Fruit fly (Drosophila melanogaster) whole organism, embryonic: ENCODE measurements around the gene UGP.

Experiments used
- B-H2 ChIP-seq: fragments of 200-800 bp; sonication (Bioruptor generic); optimal IDR thresholded peaks from 2 replicates; lab custom pipeline; 2018; ENCODE audit warnings: missing biosample characterization, mild to moderate bottlenecking, missing genetic modification characterization
- CG10209 ChIP-seq: fragments of 200-800 bp; sonication (Bioruptor generic); optimal IDR thresholded peaks from 3 replicates; lab custom pipeline; 2017; ENCODE audit warnings: missing biosample characterization, mild to moderate bottlenecking, missing genetic modification characterization, missing genetic modification reagents
- CG10267 ChIP-seq: fragments of 200-800 bp; sonication (Bioruptor generic); optimal IDR thresholded peaks from 2 replicates; lab custom pipeline; 2018; ENCODE audit warnings: missing biosample characterization, mild to moderate bottlenecking, missing genetic modification characterization, moderate library complexity
- CG10366 ChIP-seq: fragments of 200-800 bp; sonication (Bioruptor generic); IDR thresholded peaks from 2 replicates; pipeline ENCODE4 v1.3.6; 2022; ENCODE audit warnings: missing biosample characterization, missing genetic modification characterization
- CG12219 ChIP-seq: fragments of 200-800 bp; sonication (Bioruptor generic); optimal IDR thresholded peaks from 3 replicates; lab custom pipeline; 2018; ENCODE audit warnings: missing biosample characterization, mild to moderate bottlenecking, missing genetic modification characterization
- CG12942 ChIP-seq: fragments of 200-800 bp; sonication (Bioruptor generic); optimal IDR thresholded peaks from 3 replicates; lab custom pipeline; 2016; ENCODE audit warnings: missing biosample characterization, missing genetic modification characterization
- CG13296 ChIP-seq: fragments of 200-800 bp; sonication (Bioruptor generic); optimal IDR thresholded peaks from 3 replicates; lab custom pipeline; 2018; ENCODE audit warnings: missing biosample characterization, mild to moderate bottlenecking, missing genetic modification characterization
- CG13894 ChIP-seq: fragments of 200-800 bp; sonication (Bioruptor generic); optimal IDR thresholded peaks from 3 replicates; lab custom pipeline; 2018; ENCODE audit warnings: missing biosample characterization, mild to moderate bottlenecking, missing genetic modification characterization, moderate library complexity
- CG17361 ChIP-seq: fragments of 200-800 bp; sonication (Bioruptor generic); IDR thresholded peaks from 3 replicates; pipeline ENCODE4 v1.3.6; 2022; ENCODE audit warnings: missing biosample characterization, missing genetic modification characterization
- CG18262 ChIP-seq: fragments of 200-800 bp; optimal IDR thresholded peaks from 3 replicates; lab custom pipeline; 2019; ENCODE audit warnings: missing biosample characterization, mild to moderate bottlenecking, missing genetic modification characterization, moderate library complexity
- CG2202 ChIP-seq: fragments of 200-800 bp; sonication (Bioruptor generic); optimal IDR thresholded peaks from 2 replicates; lab custom pipeline; 2018; ENCODE audit warnings: missing biosample characterization, mild to moderate bottlenecking, missing genetic modification characterization
- CG34376 ChIP-seq: fragments of 200-800 bp; sonication (Bioruptor generic); optimal IDR thresholded peaks from 2 replicates; lab custom pipeline; 2018; ENCODE audit warnings: missing biosample characterization, mild to moderate bottlenecking, missing genetic modification characterization
- CG34422 ChIP-seq: fragments of 200-800 bp; sonication (Bioruptor generic); IDR thresholded peaks from 3 replicates; pipeline ENCODE4 v1.3.6; 2022; ENCODE audit warnings: missing biosample characterization, missing genetic modification characterization
- CG4360 ChIP-seq: fragments of 200-800 bp; sonication (Bioruptor generic); IDR thresholded peaks from 2 replicates; pipeline ENCODE4 v1.3.6; 2022; ENCODE audit warnings: missing biosample characterization, missing genetic modification characterization
- CG4424 ChIP-seq: fragments of 200-800 bp; sonication (Bioruptor generic); optimal IDR thresholded peaks from 3 replicates; lab custom pipeline; 2016; ENCODE audit warnings: missing biosample characterization, missing genetic modification characterization
- CG4617 ChIP-seq: fragments of 200-800 bp; sonication (Bioruptor generic); optimal IDR thresholded peaks from 3 replicates; lab custom pipeline; 2016; ENCODE audit warnings: missing biosample characterization, missing genetic modification characterization, borderline replicate concordance
- CG7786 ChIP-seq: fragments of 200-800 bp; sonication (Bioruptor generic); optimal IDR thresholded peaks from 2 replicates; lab custom pipeline; 2016; ENCODE audit warnings: missing biosample characterization, missing genetic modification characterization
- CG8924 ChIP-seq: fragments of 200-800 bp; optimal IDR thresholded peaks from 3 replicates; lab custom pipeline; 2019; ENCODE audit warnings: missing biosample characterization, mild to moderate bottlenecking, missing genetic modification characterization, moderate library complexity
- CG9876 ChIP-seq: fragments of 200-800 bp; sonication (Bioruptor generic); optimal IDR thresholded peaks from 2 replicates; lab custom pipeline; 2016; ENCODE audit warnings: missing biosample characterization, missing genetic modification characterization
- Drgx ChIP-seq: fragments of 200-800 bp; sonication (Bioruptor generic); IDR thresholded peaks from 2 replicates; pipeline ENCODE4 v1.3.6; 2022; ENCODE audit warnings: missing biosample characterization, missing genetic modification characterization
- Eip74EF ChIP-seq, 2 experiments: fragments of 200-800 bp in 1 of 2; fragments of >200 bp in 1 of 2; sonication (Bioruptor generic) in 1 of 2; optimal IDR thresholded peaks; 2 replicates each; lab custom pipeline; 2017 to 2019; ENCODE audit warnings: missing biosample characterization in 2 of 2, missing genetic modification characterization in 2 of 2, mild to moderate bottlenecking in 1 of 2, moderate library complexity in 1 of 2
- Meics ChIP-seq: fragments of 200-800 bp; sonication (Bioruptor generic); optimal IDR thresholded peaks from 2 replicates; lab custom pipeline; 2017; ENCODE audit warnings: missing biosample characterization, mild to moderate bottlenecking, missing genetic modification characterization
- Myb ChIP-seq: fragments of 200-800 bp; sonication (Bioruptor generic); optimal IDR thresholded peaks from 2 replicates; lab custom pipeline; 2016; ENCODE audit warnings: missing biosample characterization, missing genetic modification characterization
- Oli ChIP-seq: fragments of 200-800 bp; sonication (Bioruptor generic); optimal IDR thresholded peaks from 2 replicates; lab custom pipeline; 2018; ENCODE audit warnings: missing biosample characterization, mild to moderate bottlenecking, missing genetic modification characterization, moderate library complexity
- Six4 ChIP-seq: fragments of 200-800 bp; sonication (Bioruptor generic); optimal IDR thresholded peaks from 2 replicates; lab custom pipeline; 2016; ENCODE audit warnings: missing biosample characterization, missing genetic modification characterization
- Trl ChIP-seq, 3 experiments: fragments of >200 bp in 2 of 3; fragments of 200-800 bp in 1 of 3; sonication (Bioruptor generic) in 1 of 3; optimal IDR thresholded peaks; 2 replicates in 1 of 3; 3 replicates in 2 of 3; lab custom pipeline; 2016 to 2017; ENCODE audit warnings: missing biosample characterization in 1 of 3, missing genetic modification characterization in 1 of 3
- abd-A ChIP-seq: fragments of 200-800 bp; sonication (Bioruptor generic); optimal IDR thresholded peaks from 3 replicates; lab custom pipeline; 2019; ENCODE audit warnings: missing biosample characterization, mild to moderate bottlenecking, missing genetic modification characterization, moderate library complexity
- amos ChIP-seq: fragments of 200-800 bp; sonication (Bioruptor generic); IDR thresholded peaks from 2 replicates; pipeline ENCODE4 v1.3.6; 2022; ENCODE audit warnings: missing biosample characterization, missing genetic modification characterization; ENCODE audit not compliant: partially characterized antibody
- aop ChIP-seq: fragments of 200-800 bp; sonication (Bioruptor generic); IDR thresholded peaks from 2 replicates; pipeline ENCODE4 v1.3.6; 2022; ENCODE audit warnings: missing biosample characterization, missing genetic modification characterization
- crol ChIP-seq: fragments of 200-800 bp; sonication (Bioruptor generic); IDR thresholded peaks from 2 replicates; pipeline ENCODE4 v1.3.6; 2022; ENCODE audit warnings: missing biosample characterization, missing genetic modification characterization
- crp ChIP-seq, 2 experiments: fragments of 200-800 bp; sonication (Bioruptor generic); optimal IDR thresholded peaks; 2 replicates in 1 of 2; 3 replicates in 1 of 2; lab custom pipeline; 2017; ENCODE audit warnings: missing biosample characterization in 2 of 2, missing genetic modification characterization in 2 of 2, mild to moderate bottlenecking in 1 of 2, moderate library complexity in 1 of 2
- eve ChIP-seq, 2 experiments: fragments of >200 bp; optimal IDR thresholded peaks; 2 replicates each; lab custom pipeline; 2017; ENCODE audit warnings: missing biosample characterization in 2 of 2, missing genetic modification characterization in 2 of 2
- gcm ChIP-seq: fragments of 200-800 bp; sonication (Bioruptor generic); optimal IDR thresholded peaks from 2 replicates; lab custom pipeline; 2019; ENCODE audit warnings: missing biosample characterization, mild to moderate bottlenecking, missing genetic modification characterization, moderate library complexity
- gsb-n ChIP-seq: fragments of 200-800 bp; sonication (Bioruptor generic); optimal IDR thresholded peaks from 3 replicates; lab custom pipeline; 2018; ENCODE audit warnings: missing biosample characterization, mild to moderate bottlenecking, missing genetic modification characterization
- inv ChIP-seq: fragments of 200-800 bp; sonication (Bioruptor generic); IDR thresholded peaks from 2 replicates; pipeline ENCODE4 v1.3.6; 2022; ENCODE audit warnings: missing biosample characterization, missing genetic modification characterization; ENCODE audit not compliant: partially characterized antibody
- kni ChIP-seq: fragments of 200-800 bp; sonication (Bioruptor generic); optimal IDR thresholded peaks from 3 replicates; lab custom pipeline; 2017; ENCODE audit warnings: mild to moderate bottlenecking, missing biosample characterization, missing genetic modification reagents, missing genetic modification characterization
- lilli ChIP-seq: fragments of 200-800 bp; sonication (Bioruptor generic); optimal IDR thresholded peaks from 3 replicates; lab custom pipeline; 2016; ENCODE audit warnings: missing biosample characterization, missing genetic modification characterization
- maf-S ChIP-seq: fragments of 200-800 bp; sonication (Bioruptor generic); optimal IDR thresholded peaks from 2 replicates; lab custom pipeline; 2016; ENCODE audit warnings: missing biosample characterization, missing genetic modification characterization
- mld ChIP-seq: fragments of 200-800 bp; sonication (Bioruptor generic); IDR thresholded peaks from 3 replicates; pipeline ENCODE4 v1.3.6; 2022; ENCODE audit warnings: missing biosample characterization, missing genetic modification characterization; ENCODE audit not compliant: partially characterized antibody
- psq ChIP-seq: fragments of 200-800 bp; sonication (Bioruptor generic); optimal IDR thresholded peaks from 2 replicates; lab custom pipeline; 2017; ENCODE audit warnings: missing biosample characterization, missing genetic modification characterization
- pzg ChIP-seq: fragments of 200-800 bp; sonication (Bioruptor generic); optimal IDR thresholded peaks from 3 replicates; lab custom pipeline; 2018; ENCODE audit warnings: missing biosample characterization, mild to moderate bottlenecking, missing genetic modification characterization, moderate library complexity
- run ChIP-seq: fragments of 200-800 bp; sonication (Bioruptor generic); optimal IDR thresholded peaks from 3 replicates; lab custom pipeline; 2018; ENCODE audit warnings: missing biosample characterization, mild to moderate bottlenecking, missing genetic modification characterization
- sens-2 ChIP-seq: fragments of 200-800 bp; sonication (Bioruptor generic); IDR thresholded peaks from 2 replicates; pipeline ENCODE4 v1.3.6; 2022; ENCODE audit warnings: missing biosample characterization, missing genetic modification characterization
- so ChIP-seq: fragments of 200-800 bp; sonication (Bioruptor generic); IDR thresholded peaks from 3 replicates; pipeline ENCODE4 v1.3.6; 2022; ENCODE audit warnings: missing biosample characterization, missing genetic modification characterization
- sug ChIP-seq: fragments of 200-800 bp; optimal IDR thresholded peaks from 2 replicates; lab custom pipeline; 2019; ENCODE audit warnings: missing biosample characterization, mild to moderate bottlenecking, missing genetic modification characterization, moderate library complexity
- tna ChIP-seq: fragments of 200-800 bp; sonication (Bioruptor generic); IDR thresholded peaks from 2 replicates; pipeline ENCODE4 v1.3.6; 2022; ENCODE audit warnings: missing biosample characterization, missing genetic modification characterization; ENCODE audit not compliant: partially characterized antibody
- ttk ChIP-seq: fragments of 200-800 bp; sonication (Bioruptor generic); IDR thresholded peaks from 2 replicates; pipeline ENCODE4 v2.1.2; 2022; ENCODE audit warnings: missing biosample characterization, missing genetic modification characterization
- zfh1 ChIP-seq: fragments of 200-800 bp; sonication (Bioruptor generic); IDR thresholded peaks from 3 replicates; pipeline ENCODE4 v1.3.6; 2022; ENCODE audit warnings: missing biosample characterization, missing genetic modification characterization

UGP gene

DNA sequence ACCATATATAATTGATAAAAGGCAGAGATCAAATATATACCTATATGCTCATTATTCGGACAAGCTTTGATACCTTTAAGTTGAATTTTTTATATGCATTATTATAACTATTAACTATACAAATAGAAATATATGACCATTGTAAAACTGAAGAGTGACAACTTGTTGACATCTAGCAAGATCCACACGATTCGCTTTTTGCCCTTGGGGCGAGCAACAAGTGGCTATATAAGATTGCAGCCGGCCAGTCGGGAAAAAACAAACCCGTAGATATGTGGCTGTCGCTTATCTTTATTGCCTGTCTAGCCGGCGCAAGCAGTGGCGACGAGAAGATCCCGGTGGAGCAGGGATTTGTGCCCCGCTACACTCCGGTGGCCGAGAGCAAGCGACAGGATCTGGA, 3.2 kb upstream of the UGP start, which contains the start of gene CG34456:
TSS of gene CG34456 (plus strand) at position 215 of the 400 bp plus-strand sequence.
- peak; percentile 9 for TF ChIP-seq sug (tag; lab: Kevin White, UChicago)
- TF ChIP-seq CG13296 (GFP tag; lab: Kevin White, UChicago), result peak; percentile 26
- peak; percentile 2 for TF ChIP-seq CG13894 (tag; lab: Kevin White, UChicago)
- no peak for TF ChIP-seq CG17361
- TF ChIP-seq CG34376 (GFP tag; lab: Kevin White, UChicago), result peak; percentile 25
- TF ChIP-seq CG2202, result no peak
- no peak for TF ChIP-seq Myb (GFP tag; lab: Kevin White, UChicago)

DNA sequence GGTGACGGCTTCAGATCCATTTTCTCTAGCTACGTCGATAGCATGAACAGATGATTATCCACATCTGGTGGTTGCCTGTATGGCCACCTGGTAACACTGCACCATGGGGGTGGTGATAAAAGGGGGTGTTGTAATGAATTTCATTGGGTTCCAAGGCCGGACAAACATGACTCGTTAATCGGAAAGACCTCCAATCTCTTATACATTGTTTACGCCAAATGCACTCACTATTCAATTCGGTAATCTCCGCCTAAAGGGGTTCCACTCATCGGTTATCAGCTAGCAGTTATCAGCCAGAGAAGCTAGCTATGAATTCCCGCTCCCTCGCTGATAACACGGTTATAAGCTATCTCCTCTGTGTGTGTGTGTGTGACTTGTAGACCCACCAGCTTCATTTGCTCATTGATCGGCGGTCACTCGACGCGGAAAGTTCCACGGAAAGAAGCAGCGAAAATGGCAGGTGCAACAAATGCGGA, 1.5 kb upstream of the UGP start, which contains the start of gene Pdxk:
TSS of gene Pdxk (plus strand) at position 100 of the 476 bp plus-strand sequence.
- TF ChIP-seq Eip74EF (GFP tag; optimal IDR thresholded peaks at IDR 0.05; lab: Kevin White, UChicago) (no peak), CG4424 (no peak), crol (peak; percentile 78), inv (GFP tag; lab: Robert Waterston, UW) (no peak), CG10366 (GFP tag; lab: Robert Waterston, UW) (no peak), eve (GFP tag; optimal IDR thresholded peaks at IDR 0.05; lab: Kevin White, UChicago) (no peak), psq (no peak), Oli (tag; lab: Kevin White, UChicago) (no peak), CG12942 (no peak), crp (GFP tag; optimal IDR thresholded peaks at IDR 0.05; lab: Kevin White, UChicago) (peak in 1 of 2 experiments; percentile 80), maf-S (GFP tag; lab: Kevin White, UChicago) (no peak), so (GFP tag; lab: Robert Waterston, UW) (peak; percentile 40; the same call in 1 of the 3 replicates), Meics (GFP tag; lab: Kevin White, UChicago) (no peak), sens-2 (GFP tag; lab: Robert Waterston, UW) (no peak), CG10209 (no peak), Drgx (GFP tag; lab: Robert Waterston, UW) (no peak), CG10267 (tag; lab: Kevin White, UChicago) (no peak), mld (no peak), lilli (no peak), tna (GFP tag; lab: Robert Waterston, UW) (no peak), CG9876 (GFP tag; lab: Kevin White, UChicago) (no peak), Trl (optimal IDR thresholded peaks at IDR 0.05; lab: Kevin White, UChicago) (peak in 1 of 2 experiments; percentile 43), Trl (GFP tag; optimal IDR thresholded peaks at IDR 0.05; lab: Kevin White, UChicago) (no peak), CG12219 (no peak), CG8924 (tag; lab: Kevin White, UChicago) (no peak), gcm (GFP tag; lab: Kevin White, UChicago) (peak; percentile 35), amos (0 out of 2 replicates have a peak, but pooled peaks have one; percentile 24), kni (GFP tag; lab: Kevin White, UChicago) (peak; percentile 44), gsb-n (tag; lab: Kevin White, UChicago) (no peak), ttk (GFP tag; lab: Robert Waterston, UW) (peak; percentile 39; the same call in 1 of the 2 replicates), abd-A (tag; lab: Kevin White, UChicago) (no peak), CG4360 (GFP tag; lab: Robert Waterston, UW) (0 out of 2 replicates have a peak, but pooled peaks have one; percentile 22), CG4617 (no peak), zfh1 (GFP tag; lab: Robert Waterston, UW) (no peak), CG7786 (no peak), CG18262 (tag; lab: Kevin White, UChicago) (no peak), B-H2 (no peak), pzg (GFP tag; lab: Kevin White, UChicago) (peak; percentile 62), Six4 (no peak), CG34422 (peak; percentile 25; the same call in 1 of the 3 replicates), run (no peak), aop (no peak)
